Worm (Caenorhabditis elegans): ENCODE measurements around the gene Y53G8AM.4.
"Not testable (repeated sequence)": the region's sequence is repeated elsewhere in the genome, so short reads cannot be mapped to it uniquely, and the experiment has no call there.

Y53G8AM.4 gene

ce11 chrIII:3266602-3267001, 11.1 kb upstream of the Y53G8AM.4 start, which contains the start of gene Y53G8AM.7:
Gene Y53G8AM.7 (minus strand): TSS chrIII:3266702.
- TF ChIP-seq elt-1 (tag; optimal IDR thresholded peaks at IDR 0.05; ENCODE audit: borderline replicate concordance, insufficient read depth) (no peak), unc-39 (tag; optimal IDR thresholded peaks at IDR 0.05) (no peak), M03D4.4 (tag; optimal IDR thresholded peaks at IDR 0.05) (no peak), nhr-12 (tag; optimal IDR thresholded peaks at IDR 0.05) (no peak), nhr-237 (tag; optimal IDR thresholded peaks at IDR 0.05) (no peak), blmp-1 (tag; optimal IDR thresholded peaks at IDR 0.05) (no peak), ceh-83 (GFP tag; optimal IDR thresholded peaks at IDR 0.05) (no peak), zip-8 (tag; optimal IDR thresholded peaks at IDR 0.05) (no peak), ces-1 (GFP tag; optimal IDR thresholded peaks at IDR 0.05) (no peak), nhr-2 (tag; optimal IDR thresholded peaks at IDR 0.05) (no peak), elt-3 (tag; optimal IDR thresholded peaks at IDR 0.05) (no peak), lin-13 (tag; optimal IDR thresholded peaks at IDR 0.05) (no peak), ceh-43 (GFP tag; optimal IDR thresholded peaks at IDR 0.05) (no peak)

- TF ChIP-seq hlh-1 (tag; optimal IDR thresholded peaks at IDR 0.05) (no peak), ceh-43 (GFP tag; optimal IDR thresholded peaks at IDR 0.05) (no peak), drap-1 (GFP tag; optimal IDR thresholded peaks at IDR 0.05) (no peak), elt-3 (tag; optimal IDR thresholded peaks at IDR 0.05) (no peak), ces-1 (GFP tag; optimal IDR thresholded peaks at IDR 0.05) (no peak), ceh-83 (GFP tag; optimal IDR thresholded peaks at IDR 0.05) (no peak), sem-2 (GFP tag; optimal IDR thresholded peaks at IDR 0.05) (no peak), cnd-1 (tag; optimal IDR thresholded peaks at IDR 0.05) (no peak), flh-1 (GFP tag; optimal IDR thresholded peaks at IDR 0.05) (no peak), snpc-4 (tag; optimal IDR thresholded peaks at IDR 0.05) (no peak), mab-5 (tag; optimal IDR thresholded peaks at IDR 0.05) (no peak), nhr-2 (tag; optimal IDR thresholded peaks at IDR 0.05) (no peak), nhr-237 (tag; optimal IDR thresholded peaks at IDR 0.05) (no peak), unc-39 (tag; optimal IDR thresholded peaks at IDR 0.05) (no peak)
Measured at ce11 chrIII:3263696-3264095, 8.2 kb upstream of the Y53G8AM.4 start.

- TF ChIP-seq nhr-2, lin-13, blmp-1 (tag; optimal IDR thresholded peaks at IDR 0.05): not testable (repeated sequence)
Measured at ce11 chrIII:3259691-3260090, 4.2 kb upstream of the Y53G8AM.4 start, which contains the start of gene Y53G8AM.6. Gene Y53G8AM.6 (minus strand): TSS chrIII:3259791.

- TF ChIP-seq pha-4 (tag; optimal IDR thresholded peaks at IDR 0.05) (no peak), M03D4.4 (tag; optimal IDR thresholded peaks at IDR 0.05) (no peak), nhr-2 (tag; optimal IDR thresholded peaks at IDR 0.05) (no peak), zip-8 (tag; optimal IDR thresholded peaks at IDR 0.05) (no peak), cnd-1 (tag; optimal IDR thresholded peaks at IDR 0.05) (no peak), snpc-4 (tag; optimal IDR thresholded peaks at IDR 0.05) (no peak), lin-13 (tag; optimal IDR thresholded peaks at IDR 0.05) (no peak), blmp-1 (tag; optimal IDR thresholded peaks at IDR 0.05) (no peak), ceh-83 (GFP tag; optimal IDR thresholded peaks at IDR 0.05) (no peak), ceh-43 (GFP tag; optimal IDR thresholded peaks at IDR 0.05) (no peak), drap-1 (GFP tag; optimal IDR thresholded peaks at IDR 0.05) (no peak), sptf-1 (tag; optimal IDR thresholded peaks at IDR 0.05) (no peak), mls-2 (tag; optimal IDR thresholded peaks at IDR 0.05) (no peak)
Measured at ce11 chrIII:3258306-3258705, 2.8 kb upstream of the Y53G8AM.4 start, which contains the start of gene nspg-7.2. Gene nspg-7.2 (minus strand): TSS chrIII:3258406.

DNA sequence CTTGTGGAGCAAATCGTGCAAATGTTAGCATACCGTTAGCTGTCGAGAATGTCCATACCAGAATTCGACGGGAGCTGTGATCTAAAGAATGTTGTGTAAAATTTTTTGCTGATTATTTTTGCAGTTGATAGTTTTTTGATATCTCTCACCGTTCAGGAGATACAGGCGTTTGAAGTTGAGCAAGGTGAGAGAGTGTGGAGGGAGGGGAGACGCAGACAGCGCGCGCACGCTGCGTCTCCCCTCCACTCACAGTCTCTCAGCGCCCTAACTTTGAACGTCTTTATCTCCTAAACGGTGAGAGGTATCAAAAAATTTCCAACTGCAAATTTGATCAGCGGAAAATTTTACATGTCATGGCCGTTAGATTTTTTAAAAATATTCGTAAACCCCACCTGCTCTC, 452 bp downstream of the Y53G8AM.4 start:
- no peak for TF ChIP-seq sptf-1 (tag; optimal IDR thresholded peaks at IDR 0.05)
- no peak for TF ChIP-seq lin-13 (tag; optimal IDR thresholded peaks at IDR 0.05)
- TF ChIP-seq tbx-8 (GFP tag; optimal IDR thresholded peaks at IDR 0.05) = no peak
- no peak for TF ChIP-seq elt-3 (tag; optimal IDR thresholded peaks at IDR 0.05)
- TF ChIP-seq pha-4 (tag; optimal IDR thresholded peaks at IDR 0.05) = no peak

DNA sequence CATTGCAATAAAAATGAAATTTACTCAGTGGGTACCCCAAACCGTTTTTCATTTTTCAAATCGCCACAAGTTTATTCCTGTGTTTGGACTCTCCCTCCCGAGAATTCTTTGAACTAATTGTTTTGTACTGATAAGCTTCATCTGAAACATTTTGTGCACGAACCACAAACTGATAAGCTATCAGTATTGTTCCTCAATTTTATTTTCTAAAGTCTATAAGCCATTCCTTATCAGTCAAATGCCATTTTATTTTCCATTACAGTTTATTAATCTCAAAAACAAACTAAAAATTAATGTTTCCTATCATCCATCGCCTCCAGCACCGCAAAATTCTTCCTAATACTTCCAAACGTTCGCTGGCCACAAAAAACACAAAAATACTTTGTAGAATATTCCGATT, 1.7 kb downstream of the Y53G8AM.4 start:
- TF ChIP-seq zip-8 (tag; optimal IDR thresholded peaks at IDR 0.05) (no peak), ceh-83 (GFP tag; optimal IDR thresholded peaks at IDR 0.05) (no peak), nhr-2 (tag; optimal IDR thresholded peaks at IDR 0.05) (no peak), cnd-1 (tag; optimal IDR thresholded peaks at IDR 0.05) (no peak), elt-1 (tag; optimal IDR thresholded peaks at IDR 0.05; ENCODE audit: borderline replicate concordance, insufficient read depth) (no peak), flh-1 (GFP tag; optimal IDR thresholded peaks at IDR 0.05) (no peak), mep-1 (tag; optimal IDR thresholded peaks at IDR 0.05) (no peak), blmp-1 (tag; optimal IDR thresholded peaks at IDR 0.05) (no peak), bed-3 (GFP tag; optimal IDR thresholded peaks at IDR 0.05) (no peak), unc-120 (tag; optimal IDR thresholded peaks at IDR 0.05; ENCODE audit: poor library complexity, severe bottlenecking) (no peak), nhr-76 (tag; optimal IDR thresholded peaks at IDR 0.05) (no peak), ztf-11 (tag; optimal IDR thresholded peaks at IDR 0.05) (no peak), unc-39 (tag; optimal IDR thresholded peaks at IDR 0.05) (no peak), ces-1 (GFP tag; optimal IDR thresholded peaks at IDR 0.05) (no peak), ceh-39 (tag; optimal IDR thresholded peaks at IDR 0.05) (no peak), snpc-4 (tag; optimal IDR thresholded peaks at IDR 0.05) (no peak), unc-62 (GFP tag; optimal IDR thresholded peaks at IDR 0.05) (no peak), mls-2 (tag; optimal IDR thresholded peaks at IDR 0.05) (no peak)
